Fruit fly (Drosophila melanogaster) whole organism, pupa: ENCODE measurements around the gene CG11122.
"Not testable (repeated sequence)": the region's sequence is repeated elsewhere in the genome, so short reads cannot be mapped to it uniquely, and the experiment has no call there.

Experiments
- CG10348 ChIP-seq: fragments of 200-800 bp; sonication (Bioruptor generic); IDR thresholded peaks from 2 replicates; pipeline ENCODE4 v1.3.6; 2022; ENCODE audit warnings: missing biosample characterization, missing genetic modification characterization
- CG12605 ChIP-seq: fragments of 200-800 bp; sonication (Bioruptor generic); IDR thresholded peaks from 2 replicates; pipeline ENCODE4 v1.3.6; 2022; ENCODE audit warnings: missing biosample characterization, missing genetic modification characterization
- CG13204 ChIP-seq: fragments of 200-800 bp; sonication (Bioruptor generic); optimal IDR thresholded peaks from 2 replicates; lab custom pipeline; 2018; ENCODE audit warnings: missing biosample characterization, mild to moderate bottlenecking, missing genetic modification characterization, moderate library complexity
- CG14655 ChIP-seq: fragments of 200-800 bp; sonication (Bioruptor generic); optimal IDR thresholded peaks from 3 replicates; lab custom pipeline; 2017; ENCODE audit warnings: mild to moderate bottlenecking, missing biosample characterization, missing genetic modification reagents, missing genetic modification characterization
- CG15710 ChIP-seq: fragments of 200-800 bp; sonication (Bioruptor generic); optimal IDR thresholded peaks from 2 replicates; lab custom pipeline; 2018; ENCODE audit warnings: missing biosample characterization, mild to moderate bottlenecking, missing genetic modification characterization, moderate library complexity
- CG17806 ChIP-seq: fragments of 200-800 bp; sonication (Bioruptor generic); optimal IDR thresholded peaks from 2 replicates; lab custom pipeline; 2018; ENCODE audit warnings: missing biosample characterization, mild to moderate bottlenecking, missing genetic modification characterization, moderate library complexity
- CG32121 ChIP-seq: fragments of 200-800 bp; sonication (Bioruptor generic); IDR thresholded peaks from 2 replicates; pipeline ENCODE4 v1.3.6; 2022; ENCODE audit warnings: missing biosample characterization, missing genetic modification characterization
- CG34367 ChIP-seq: fragments of 200-800 bp; sonication (Bioruptor generic); optimal IDR thresholded peaks from 2 replicates; lab custom pipeline; 2018; ENCODE audit warnings: missing biosample characterization, mild to moderate bottlenecking, missing genetic modification characterization
- CG4496 ChIP-seq: fragments of 200-800 bp; sonication (Bioruptor generic); IDR thresholded peaks from 3 replicates; pipeline ENCODE4 v1.3.6; 2022; ENCODE audit warnings: missing biosample characterization, missing genetic modification characterization
- CG8159 ChIP-seq: fragments of 200-800 bp; sonication (Bioruptor generic); optimal IDR thresholded peaks from 3 replicates; lab custom pipeline; 2018; ENCODE audit warnings: missing biosample characterization, mild to moderate bottlenecking, missing genetic modification characterization, moderate library complexity
- CG8301 ChIP-seq: fragments of 200-800 bp; sonication (Bioruptor generic); optimal IDR thresholded peaks from 2 replicates; lab custom pipeline; 2018; ENCODE audit warnings: missing biosample characterization, mild to moderate bottlenecking, missing genetic modification characterization
- CG9948 ChIP-seq: fragments of 200-800 bp; sonication (Bioruptor generic); optimal IDR thresholded peaks from 2 replicates; lab custom pipeline; 2018; ENCODE audit warnings: missing biosample characterization, mild to moderate bottlenecking, missing genetic modification characterization, moderate library complexity
- D1 ChIP-seq: fragments of 200-800 bp; sonication (Bioruptor generic); optimal IDR thresholded peaks from 2 replicates; lab custom pipeline; 2018; ENCODE audit warnings: missing biosample characterization, mild to moderate bottlenecking, missing genetic modification characterization, moderate library complexity
- EcR ChIP-seq: fragments of 200-800 bp; sonication (Bioruptor generic); optimal IDR thresholded peaks from 3 replicates; lab custom pipeline; 2019; ENCODE audit warnings: missing biosample characterization, missing genetic modification characterization, mild to moderate bottlenecking, moderate library complexity, missing genetic modification reagents
- Ets98B ChIP-seq: fragments of 200-800 bp; sonication (Bioruptor generic); IDR thresholded peaks from 2 replicates; pipeline ENCODE4 v1.3.6; 2022; ENCODE audit warnings: missing biosample characterization, missing genetic modification characterization
- Pif1A ChIP-seq: fragments of 200-800 bp; sonication (Bioruptor generic); optimal IDR thresholded peaks from 3 replicates; lab custom pipeline; 2016; ENCODE audit warnings: missing biosample characterization, missing genetic modification characterization
- Pif1B ChIP-seq: fragments of 200-800 bp; sonication (Bioruptor generic); optimal IDR thresholded peaks from 3 replicates; lab custom pipeline; 2016; ENCODE audit warnings: missing biosample characterization, missing genetic modification characterization
- Snoo ChIP-seq: fragments of 200-800 bp; sonication (Bioruptor generic); optimal IDR thresholded peaks from 3 replicates; lab custom pipeline; 2017; ENCODE audit warnings: missing biosample characterization, mild to moderate bottlenecking, missing genetic modification characterization, inconsistent platforms
- fd96Ca ChIP-seq: fragments of 200-800 bp; sonication (Bioruptor generic); IDR thresholded peaks from 3 replicates; pipeline ENCODE4 v1.3.6; 2022; ENCODE audit warnings: missing biosample characterization, missing genetic modification characterization
- gl ChIP-seq: fragments of 200-800 bp; sonication (Bioruptor generic); optimal IDR thresholded peaks from 2 replicates; lab custom pipeline; 2018; ENCODE audit warnings: missing biosample characterization, mild to moderate bottlenecking, missing genetic modification characterization
- rn ChIP-seq: fragments of 200-800 bp; sonication (Bioruptor generic); IDR thresholded peaks from 2 replicates; pipeline ENCODE4 v1.3.6; 2022; ENCODE audit warnings: missing biosample characterization, missing genetic modification characterization

CG11122 gene

DNA sequence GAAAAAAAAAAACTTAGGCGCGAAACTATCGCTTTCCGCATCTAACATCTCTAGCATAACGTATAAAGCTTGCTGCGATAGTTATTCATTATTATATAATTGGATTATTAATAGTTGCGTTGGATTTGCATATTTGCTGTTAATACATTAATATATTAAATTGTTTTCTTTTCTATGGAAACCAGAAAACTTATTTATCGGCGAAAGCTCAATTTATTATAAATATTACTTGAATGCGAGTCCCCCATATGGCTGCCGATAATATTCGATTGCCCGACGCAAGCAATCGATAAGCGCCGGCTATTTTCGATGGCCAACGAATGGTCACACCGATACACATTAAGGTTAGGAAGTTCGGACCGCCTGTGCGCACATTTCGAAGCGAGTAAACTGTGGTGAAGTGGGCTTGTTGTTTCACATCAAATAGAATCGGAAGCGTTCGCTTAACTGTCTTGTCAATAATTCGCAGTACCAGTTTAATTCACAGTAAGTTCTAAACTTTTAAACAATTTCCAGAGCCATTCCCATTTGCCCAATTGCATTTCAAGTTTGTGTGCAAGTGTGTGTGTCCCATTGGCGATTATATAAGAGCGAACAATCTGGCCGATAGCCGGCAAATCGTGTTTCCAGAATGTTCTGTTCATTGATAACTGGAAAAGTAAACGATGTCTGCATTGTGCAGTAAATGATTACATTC is 16.2 kb downstream of the CG11122 start, which contains the start of gene Hsp60A:
Hsp60A (plus strand) TSS at position 335 of the 697 bp plus-strand sequence.
- peak; percentile 20 for TF ChIP-seq CG34367 (tag; lab: Kevin White, UChicago)
- TF ChIP-seq CG14655, result no peak
- TF ChIP-seq CG17806 (tag; lab: Kevin White, UChicago), result peak; percentile 23
- TF ChIP-seq CG4496 (GFP tag; lab: Robert Waterston, UW), result peak; percentile 54
- no peak for TF ChIP-seq CG10348
- TF ChIP-seq CG8159 (tag; lab: Kevin White, UChicago), result peak; percentile 46
- TF ChIP-seq rn (GFP tag; lab: Robert Waterston, UW), result no peak
- no peak for TF ChIP-seq CG8301 (tag; lab: Kevin White, UChicago)
- TF ChIP-seq D1 (tag; lab: Kevin White, UChicago), result no peak
- TF ChIP-seq CG12605 (GFP tag; lab: Robert Waterston, UW), result no peak
- TF ChIP-seq Snoo, result peak; percentile 24
- TF ChIP-seq gl, result no peak
- peak; percentile 5 for TF ChIP-seq Pif1B (GFP tag; lab: Kevin White, UChicago)
- TF ChIP-seq CG9948 (tag; lab: Kevin White, UChicago), result peak; percentile 40
- TF ChIP-seq EcR (GFP tag; lab: Kevin White, UChicago), result no peak
- TF ChIP-seq CG32121 (GFP tag; lab: Robert Waterston, UW), result 0 out of 2 replicates have a peak, but pooled peaks have one; percentile 15
- TF ChIP-seq Ets98B, result peak; percentile 39; the same call in 1 of the 2 replicates
- TF ChIP-seq fd96Ca, result 0 out of 3 replicates have a peak, but pooled peaks have one; percentile 26
- peak; percentile 35 for TF ChIP-seq CG15710

DNA sequence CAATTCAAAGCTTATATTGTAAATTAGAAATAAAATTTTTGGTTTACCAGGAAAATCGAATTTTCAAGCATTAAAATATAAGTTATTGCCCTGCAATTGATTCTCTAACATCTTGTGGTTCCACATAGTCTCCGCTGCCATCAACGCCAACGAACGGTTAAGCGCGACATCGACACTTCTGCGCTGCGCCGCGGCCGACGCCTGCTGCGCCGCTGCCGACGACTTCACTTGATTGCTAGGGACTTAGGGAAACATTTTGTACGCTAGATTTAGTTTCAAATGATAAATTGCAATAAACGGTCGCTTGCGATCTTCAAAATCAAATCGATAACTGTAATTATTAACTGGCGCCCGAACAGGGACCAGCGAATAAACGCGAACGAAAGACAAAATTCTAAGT is 28.6 kb downstream of the CG11122 start, which contains the start of gene CG42249:
CG42249 (plus strand) TSS at position 301 of the 400 bp plus-strand sequence.
- not testable (repeated sequence) for TF ChIP-seq CG12605 (GFP tag; lab: Robert Waterston, UW); CG14655; Pif1B (GFP tag; lab: Kevin White, UChicago)

DNA sequence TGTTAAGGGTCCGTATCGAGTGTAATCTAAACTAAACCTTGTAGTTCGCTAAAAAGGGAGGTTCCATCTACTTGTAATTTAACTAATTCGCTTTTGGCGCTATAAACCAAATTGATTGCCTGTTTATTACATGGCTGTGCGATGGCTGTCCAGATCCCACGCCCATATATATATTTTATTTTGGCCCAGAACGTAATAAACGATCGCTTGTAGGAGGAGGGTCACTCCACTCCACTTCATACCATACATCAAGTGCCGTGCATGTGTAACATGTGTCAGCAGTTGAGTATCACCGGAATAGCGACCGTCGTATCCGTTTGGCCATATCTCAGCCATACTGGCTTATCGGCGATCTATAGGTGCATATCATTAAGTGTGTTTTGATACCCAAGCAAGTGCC is 29.2 kb downstream of the CG11122 start:
- no peak for TF ChIP-seq Ets98B
- no peak for TF ChIP-seq CG8301 (tag; lab: Kevin White, UChicago)
- TF ChIP-seq CG10348, result no peak
- no peak for TF ChIP-seq CG32121 (GFP tag; lab: Robert Waterston, UW)
- TF ChIP-seq D1 (tag; lab: Kevin White, UChicago), result no peak
- no peak for TF ChIP-seq CG34367 (tag; lab: Kevin White, UChicago)
- TF ChIP-seq CG8159 (tag; lab: Kevin White, UChicago), result no peak
- no peak for TF ChIP-seq Pif1B (GFP tag; lab: Kevin White, UChicago)

DNA sequence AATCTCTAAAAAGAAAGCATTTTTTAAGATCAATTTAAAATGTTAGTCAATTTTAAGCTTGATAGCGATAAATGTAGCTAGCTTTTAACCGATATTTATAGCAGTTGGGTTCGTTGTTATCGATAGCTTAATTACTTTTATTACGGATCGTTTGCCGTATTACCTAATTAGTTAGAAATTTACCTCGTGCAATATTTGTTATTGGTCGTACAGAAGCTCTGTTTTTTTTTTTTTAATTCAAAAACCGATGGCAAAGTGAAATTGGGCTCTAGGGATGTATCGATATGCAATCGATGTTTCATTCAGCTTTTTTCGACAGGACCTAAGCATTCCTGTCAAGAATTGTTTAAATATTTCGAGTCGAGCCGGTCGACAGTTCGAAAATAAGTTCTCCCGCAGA is 32.3 kb downstream of the CG11122 start, which contains the start of gene CG2061:
CG2061 (plus strand) TSS at position 292 of the 400 bp plus-strand sequence.
- no peak for TF ChIP-seq gl
- TF ChIP-seq CG14655, result no peak
- TF ChIP-seq CG4496 (GFP tag; lab: Robert Waterston, UW), result no peak
- no peak for TF ChIP-seq CG17806 (tag; lab: Kevin White, UChicago)
- TF ChIP-seq CG32121 (GFP tag; lab: Robert Waterston, UW), result no peak
- TF ChIP-seq CG13204 (GFP tag; lab: Kevin White, UChicago), result no peak
- TF ChIP-seq CG15710, result no peak
- TF ChIP-seq Pif1A, result no peak
- TF ChIP-seq CG34367 (tag; lab: Kevin White, UChicago), result no peak
- TF ChIP-seq fd96Ca, result no peak
- no peak for TF ChIP-seq CG8301 (tag; lab: Kevin White, UChicago)
- TF ChIP-seq rn (GFP tag; lab: Robert Waterston, UW), result no peak
- TF ChIP-seq D1 (tag; lab: Kevin White, UChicago), result no peak
- TF ChIP-seq CG12605 (GFP tag; lab: Robert Waterston, UW), result no peak
- no peak for TF ChIP-seq EcR (GFP tag; lab: Kevin White, UChicago)
- no peak for TF ChIP-seq Pif1B (GFP tag; lab: Kevin White, UChicago)
- no peak for TF ChIP-seq CG10348

DNA sequence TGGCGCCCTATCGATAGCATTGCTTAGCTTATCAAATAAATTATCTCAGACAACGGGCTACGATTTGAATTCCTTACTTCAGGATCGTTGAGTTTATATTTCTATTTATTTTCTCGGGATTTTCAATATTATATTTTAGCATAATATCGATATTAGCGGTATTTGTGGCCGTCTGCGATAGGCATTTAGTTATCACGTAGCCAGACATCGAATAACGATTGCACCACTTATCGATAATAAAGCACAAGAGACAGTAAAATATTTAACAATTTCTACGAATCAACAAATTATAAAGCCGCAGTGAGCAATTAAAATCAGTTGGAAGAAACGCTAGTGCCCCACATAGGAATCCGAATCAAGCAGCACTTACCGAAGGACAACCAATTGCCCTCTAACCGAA is 34.4 kb downstream of the CG11122 start, which contains the start of gene CG2076:
CG2076 (plus strand) TSS at position 50 of the 400 bp plus-strand sequence.
- TF ChIP-seq gl (no peak), CG10348 (no peak), rn (GFP tag; lab: Robert Waterston, UW) (no peak)

DNA sequence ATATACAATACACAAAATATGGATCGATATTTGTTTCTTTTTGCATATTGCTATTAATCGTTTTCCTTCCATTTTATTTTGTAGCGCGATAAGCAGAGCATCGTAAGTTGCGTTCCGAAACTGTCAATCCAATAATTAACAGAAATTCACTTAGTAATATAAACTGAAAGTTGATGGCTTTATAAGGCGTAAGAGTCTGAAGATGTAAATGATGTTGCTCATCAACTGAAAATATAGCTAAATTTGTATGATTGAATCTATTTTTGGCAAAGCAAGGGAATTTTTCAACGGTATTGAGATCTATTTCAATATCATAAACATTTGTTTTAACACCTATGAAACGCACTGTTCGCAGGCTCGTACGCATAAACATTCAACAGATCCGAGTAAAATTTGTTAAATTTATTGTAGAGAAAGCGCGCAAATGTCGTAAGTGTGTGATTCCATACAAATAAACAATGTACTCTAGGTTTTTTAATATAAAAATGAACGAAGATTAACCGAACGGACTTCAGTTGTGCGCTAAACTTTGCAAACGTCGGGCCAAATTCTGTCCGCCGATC is 35.7 kb downstream of the CG11122 start, which contains the start of gene Vago:
Vago (plus strand) TSS at position 513 of the 563 bp plus-strand sequence.
- TF ChIP-seq CG15710, result no peak
- peak; percentile 26 for TF ChIP-seq CG8159 (tag; lab: Kevin White, UChicago)
- TF ChIP-seq CG8301 (tag; lab: Kevin White, UChicago), result peak; percentile 17
